Worm (Caenorhabditis elegans) whole organism, L3 larva: Measurements from ENCODE around the gene chch-3.

Experiments
- R02D3.7 ChIP-seq: fragments of 150-350 bp; optimal IDR thresholded peaks from 2 replicates; lab custom pipeline; 2014; ENCODE audit warnings: missing biosample characterization, missing genetic modification characterization
- ama-1 ChIP-seq: fragments of 150-350 bp; optimal IDR thresholded peaks from 2 replicates; lab custom pipeline; 2018
- nhr-237 ChIP-seq: fragments of 150-350 bp; optimal IDR thresholded peaks from 2 replicates; lab custom pipeline; 2014; ENCODE audit warnings: missing biosample characterization, missing genetic modification characterization
- pqm-1 ChIP-seq: fragments of 150-350 bp; optimal IDR thresholded peaks from 2 replicates; lab custom pipeline; 2017; ENCODE audit warnings: missing biosample characterization, missing genetic modification characterization, inconsistent platforms
- skn-1 ChIP-seq: fragments of 150-350 bp; optimal IDR thresholded peaks from 2 replicates; lab custom pipeline; 2014; ENCODE audit warnings: missing biosample characterization, missing genetic modification characterization
- zag-1 ChIP-seq: fragments of 150-350 bp; optimal IDR thresholded peaks from 2 replicates; lab custom pipeline; 2014; ENCODE audit warnings: missing biosample characterization, missing genetic modification characterization

- TF ChIP-seq nhr-237 (tag; lab: Kevin White, UChicago) = no peak
- TF ChIP-seq skn-1 (tag; lab: Kevin White, UChicago) = no peak
- no peak for TF ChIP-seq R02D3.7 (tag; lab: Kevin White, UChicago)
- TF ChIP-seq pqm-1 (tag; lab: Kevin White, UChicago) = no peak
- no peak for TF ChIP-seq ama-1
- no peak for TF ChIP-seq zag-1 (tag; lab: Kevin White, UChicago)
Measured at ce11 chrII:9427644-9428043, 10.8 kb downstream of the chch-3 start, which contains the start of gene M176.5.
